Fruit fly (Drosophila melanogaster) whole organism, embryonic: ENCODE results near the gene CG7016.

ENCODE experiments used
- Adf1 ChIP-seq: fragments of 200-800 bp; sonication (Bioruptor generic); IDR thresholded peaks from 2 replicates; pipeline ENCODE4 v1.3.6; 2022; ENCODE audit warnings: missing biosample characterization, missing genetic modification characterization
- Atf6 ChIP-seq: fragments of 200-800 bp; sonication (Bioruptor generic); IDR thresholded peaks from 2 replicates; pipeline ENCODE4 v1.3.6; 2022; ENCODE audit warnings: missing biosample characterization, missing genetic modification characterization
- Bgb ChIP-seq: fragments of 200-800 bp; sonication (Bioruptor generic); IDR thresholded peaks from 2 replicates; pipeline ENCODE4 v1.3.6; 2022; ENCODE audit warnings: missing biosample characterization, missing genetic modification characterization; ENCODE audit not compliant: partially characterized antibody
- CG10654 ChIP-seq: fragments of 200-800 bp; sonication (Bioruptor generic); optimal IDR thresholded peaks from 2 replicates; lab custom pipeline; 2016; ENCODE audit warnings: missing biosample characterization, missing genetic modification characterization
- CG11456 ChIP-seq: fragments of 200-800 bp; sonication (Bioruptor generic); IDR thresholded peaks from 3 replicates; pipeline ENCODE4 v1.3.6; 2022; ENCODE audit warnings: missing biosample characterization, missing genetic modification characterization
- CG11504 ChIP-seq: fragments of 200-800 bp; sonication (Bioruptor generic); optimal IDR thresholded peaks from 3 replicates; lab custom pipeline; 2019; ENCODE audit warnings: missing biosample characterization, mild to moderate bottlenecking, missing genetic modification characterization, moderate library complexity
- CG12219 ChIP-seq: fragments of 200-800 bp; sonication (Bioruptor generic); optimal IDR thresholded peaks from 3 replicates; lab custom pipeline; 2018; ENCODE audit warnings: missing biosample characterization, mild to moderate bottlenecking, missing genetic modification characterization
- CG12769 ChIP-seq: fragments of 200-800 bp; sonication (Bioruptor generic); optimal IDR thresholded peaks from 2 replicates; lab custom pipeline; 2019; ENCODE audit warnings: missing biosample characterization, mild to moderate bottlenecking, missing genetic modification characterization, moderate library complexity
- CG13424 ChIP-seq: fragments of 200-800 bp; sonication (Bioruptor generic); optimal IDR thresholded peaks from 2 replicates; lab custom pipeline; 2019; ENCODE audit warnings: missing biosample characterization, mild to moderate bottlenecking, missing genetic modification characterization, moderate library complexity
- CG16815 ChIP-seq: fragments of 200-800 bp; sonication (Bioruptor generic); optimal IDR thresholded peaks from 3 replicates; lab custom pipeline; 2017; ENCODE audit warnings: missing biosample characterization, mild to moderate bottlenecking, missing genetic modification characterization
- CG17361 ChIP-seq: fragments of 200-800 bp; sonication (Bioruptor generic); IDR thresholded peaks from 3 replicates; pipeline ENCODE4 v1.3.6; 2022; ENCODE audit warnings: missing biosample characterization, missing genetic modification characterization
- CG17802 ChIP-seq: fragments of 200-800 bp; sonication (Bioruptor generic); optimal IDR thresholded peaks from 2 replicates; lab custom pipeline; 2018; ENCODE audit warnings: missing biosample characterization, mild to moderate bottlenecking, missing genetic modification characterization, moderate library complexity
- CG31441 ChIP-seq: fragments of 200-800 bp; sonication (Bioruptor generic); IDR thresholded peaks from 2 replicates; pipeline ENCODE4 v1.3.6; 2022; ENCODE audit warnings: missing biosample characterization, missing genetic modification characterization
- CG32772 ChIP-seq: fragments of 200-800 bp; sonication (Bioruptor generic); IDR thresholded peaks from 2 replicates; pipeline ENCODE4 v1.3.6; 2022; ENCODE audit warnings: missing biosample characterization, missing genetic modification characterization
- CG3281 ChIP-seq: fragments of 200-800 bp; sonication (Bioruptor generic); optimal IDR thresholded peaks from 3 replicates; lab custom pipeline; 2017; ENCODE audit warnings: missing biosample characterization, mild to moderate bottlenecking, missing genetic modification characterization
- CG34224 ChIP-seq: fragments of 200-800 bp; sonication (Bioruptor generic); IDR thresholded peaks from 3 replicates; pipeline ENCODE4 v1.3.6; 2022; ENCODE audit warnings: missing biosample characterization, missing genetic modification characterization; ENCODE audit not compliant: partially characterized antibody
- CG3847 ChIP-seq: fragments of 200-800 bp; sonication (Bioruptor generic); IDR thresholded peaks from 2 replicates; pipeline ENCODE4 v1.3.6; 2022; ENCODE audit warnings: missing biosample characterization, missing genetic modification characterization
- CG6272 ChIP-seq: fragments of 200-800 bp; sonication (Bioruptor generic); IDR thresholded peaks from 2 replicates; pipeline ENCODE4 v1.3.6; 2022; ENCODE audit warnings: missing biosample characterization, missing genetic modification characterization
- CTCF ChIP-seq: fragments of 200-800 bp; sonication (Bioruptor generic); optimal IDR thresholded peaks from 2 replicates; lab custom pipeline; 2017; ENCODE audit warnings: missing biosample characterization, mild to moderate bottlenecking, missing genetic modification characterization, moderate library complexity
- D19A ChIP-seq: fragments of 200-800 bp; optimal IDR thresholded peaks from 3 replicates; lab custom pipeline; 2019; ENCODE audit warnings: missing biosample characterization, mild to moderate bottlenecking, missing genetic modification characterization, moderate library complexity
- Deaf1 ChIP-seq: fragments of 200-800 bp; optimal IDR thresholded peaks from 3 replicates; lab custom pipeline; 2019; ENCODE audit warnings: missing biosample characterization, mild to moderate bottlenecking, missing genetic modification characterization, moderate library complexity
- ERR ChIP-seq: fragments of 200-800 bp; sonication (Bioruptor generic); optimal IDR thresholded peaks from 2 replicates; lab custom pipeline; 2016; ENCODE audit warnings: missing biosample characterization, missing genetic modification characterization
- GATAe ChIP-seq: fragments of 200-800 bp; sonication (Bioruptor generic); conservative IDR thresholded peaks from 2 replicates; pipeline ENCODE4 v1.3.6; 2022; ENCODE audit warnings: missing biosample characterization, missing genetic modification characterization
- HLH4C ChIP-seq: fragments of 200-800 bp; sonication (Bioruptor generic); IDR thresholded peaks from 3 replicates; pipeline ENCODE4 v1.3.6; 2022; ENCODE audit warnings: missing biosample characterization, missing genetic modification characterization; ENCODE audit not compliant: partially characterized antibody
- Hr78 ChIP-seq, 2 experiments: fragments of 200-800 bp in 1 of 2; fragments of >200 bp in 1 of 2; sonication (Bioruptor generic) in 1 of 2; optimal IDR thresholded peaks; 2 replicates each; lab custom pipeline; 2017 to 2019; ENCODE audit warnings: missing biosample characterization in 2 of 2, missing genetic modification characterization in 2 of 2, mild to moderate bottlenecking in 1 of 2, moderate library complexity in 1 of 2
- Hsf ChIP-seq: fragments of 200-800 bp; sonication (Bioruptor generic); optimal IDR thresholded peaks from 3 replicates; lab custom pipeline; 2016; ENCODE audit warnings: missing biosample characterization, missing genetic modification characterization
- Kr ChIP-seq: fragments of 200-800 bp; sonication (Bioruptor generic); optimal IDR thresholded peaks from 2 replicates; lab custom pipeline; 2017; ENCODE audit warnings: missing biosample characterization, mild to moderate bottlenecking, missing genetic modification characterization
- Lpt ChIP-seq: fragments of >200 bp; optimal IDR thresholded peaks from 2 replicates; lab custom pipeline; 2018; ENCODE audit warnings: missing biosample characterization, missing genetic modification characterization
- Mad ChIP-seq: fragments of 200-800 bp; sonication (Bioruptor generic); optimal IDR thresholded peaks from 2 replicates; lab custom pipeline; 2016; ENCODE audit warnings: missing biosample characterization, missing genetic modification characterization
- Nf-YC ChIP-seq: fragments of 200-800 bp; optimal IDR thresholded peaks from 3 replicates; lab custom pipeline; 2019; ENCODE audit warnings: missing biosample characterization, mild to moderate bottlenecking, missing genetic modification characterization, moderate library complexity
- Sox100B ChIP-seq: fragments of 200-800 bp; sonication (Bioruptor generic); optimal IDR thresholded peaks from 3 replicates; lab custom pipeline; 2018; ENCODE audit warnings: missing biosample characterization, mild to moderate bottlenecking, missing genetic modification characterization
- Sox102F ChIP-seq: fragments of 200-800 bp; sonication (Bioruptor generic); optimal IDR thresholded peaks from 2 replicates; lab custom pipeline; 2018; ENCODE audit warnings: missing biosample characterization, mild to moderate bottlenecking, missing genetic modification characterization, moderate library complexity
- Stat92E ChIP-seq, 3 experiments: fragments of >200 bp in 2 of 3; fragments of 200-800 bp in 1 of 3; sonication (Bioruptor generic) in 1 of 3; optimal IDR thresholded peaks; 2 replicates each; lab custom pipeline; 2017 to 2019; ENCODE audit warnings: missing biosample characterization in 3 of 3, missing genetic modification characterization in 3 of 3, mild to moderate bottlenecking in 1 of 3, moderate library complexity in 1 of 3
- Xrp1 ChIP-seq: fragments of 200-800 bp; sonication (Bioruptor generic); IDR thresholded peaks from 2 replicates; pipeline ENCODE4 v1.3.6; 2022; ENCODE audit warnings: missing biosample characterization, missing genetic modification characterization
- cas ChIP-seq: fragments of 200-800 bp; sonication (Bioruptor generic); IDR thresholded peaks from 2 replicates; pipeline ENCODE4 v1.3.6; 2022; ENCODE audit warnings: missing biosample characterization, missing genetic modification characterization
- cato ChIP-seq: fragments of 200-800 bp; sonication (Bioruptor generic); optimal IDR thresholded peaks from 2 replicates; lab custom pipeline; 2016; ENCODE audit warnings: missing biosample characterization, missing genetic modification characterization, borderline replicate concordance
- dan ChIP-seq: fragments of 200-800 bp; sonication (Bioruptor generic); IDR thresholded peaks from 2 replicates; pipeline ENCODE4 v1.3.6; 2022; ENCODE audit warnings: missing biosample characterization, missing genetic modification characterization
- disco-r ChIP-seq: fragments of 200-800 bp; sonication (Bioruptor generic); optimal IDR thresholded peaks from 2 replicates; lab custom pipeline; 2016; ENCODE audit warnings: missing biosample characterization, missing genetic modification characterization
- esg ChIP-seq: fragments of 200-800 bp; sonication (Bioruptor generic); conservative IDR thresholded peaks from 2 replicates; pipeline ENCODE4 v1.3.6; 2022; ENCODE audit warnings: missing biosample characterization, missing genetic modification characterization
- gt ChIP-seq: fragments of 200-800 bp; sonication (Bioruptor generic); IDR thresholded peaks from 2 replicates; pipeline ENCODE4 v1.3.6; 2022; ENCODE audit warnings: missing biosample characterization, missing genetic modification characterization
- nerfin-2 ChIP-seq: fragments of 200-800 bp; sonication (Bioruptor generic); IDR thresholded peaks from 2 replicates; pipeline ENCODE4 v1.3.6; 2022; ENCODE audit warnings: missing biosample characterization, missing genetic modification characterization; ENCODE audit not compliant: partially characterized antibody
- nmo ChIP-seq: fragments of 200-800 bp; sonication (Bioruptor generic); optimal IDR thresholded peaks from 2 replicates; lab custom pipeline; 2018; ENCODE audit warnings: missing biosample characterization, mild to moderate bottlenecking, missing genetic modification characterization, moderate library complexity
- pan ChIP-seq, 4 experiments: fragments of >200 bp in 3 of 4; fragments of 200-800 bp in 1 of 4; sonication (Bioruptor generic) in 1 of 4; optimal IDR thresholded peaks in 3 of 4; IDR thresholded peaks in 1 of 4; 2 replicates each; pipeline versions ENCODE4 v1.3.6 to Lab custom; 2017 to 2022; ENCODE audit warnings: missing biosample characterization in 2 of 4, missing genetic modification characterization in 2 of 4, mixed read lengths in 1 of 4
- rib ChIP-seq: fragments of 200-800 bp; sonication (Bioruptor generic); IDR thresholded peaks from 2 replicates; pipeline ENCODE4 v1.3.6; 2022; ENCODE audit warnings: missing biosample characterization, missing genetic modification characterization
- sob ChIP-seq: fragments of 200-800 bp; sonication (Bioruptor generic); IDR thresholded peaks from 2 replicates; pipeline ENCODE4 v1.3.6; 2022; ENCODE audit warnings: missing biosample characterization, missing genetic modification characterization
- stwl ChIP-seq: fragments of 200-800 bp; sonication (Bioruptor generic); optimal IDR thresholded peaks from 3 replicates; lab custom pipeline; 2018; ENCODE audit warnings: missing biosample characterization, mild to moderate bottlenecking, missing genetic modification characterization, moderate library complexity
- tio ChIP-seq: fragments of 200-800 bp; sonication (Bioruptor generic); optimal IDR thresholded peaks from 2 replicates; lab custom pipeline; 2017; ENCODE audit warnings: missing biosample characterization, missing genetic modification characterization, inconsistent platforms
- ttk ChIP-seq: fragments of 200-800 bp; sonication (Bioruptor generic); IDR thresholded peaks from 2 replicates; pipeline ENCODE4 v2.1.2; 2022; ENCODE audit warnings: missing biosample characterization, missing genetic modification characterization
- wor ChIP-seq: fragments of 200-800 bp; sonication (Bioruptor generic); IDR thresholded peaks from 2 replicates; pipeline ENCODE4 v1.3.6; 2022; ENCODE audit warnings: missing biosample characterization, missing genetic modification characterization
- z ChIP-seq: fragments of 200-800 bp; sonication (Bioruptor generic); IDR thresholded peaks from 3 replicates; pipeline ENCODE4 v1.3.6; 2022; ENCODE audit warnings: missing biosample characterization, missing genetic modification characterization

Gene CG7016

dm6 chr3R:24850420-24850819 is 12.3 kb upstream of the CG7016 start, which contains the start of gene CG7006 (continued):
- TF ChIP-seq CG16815 (GFP tag; lab: Kevin White, UChicago) (peak; percentile 62), Kr (GFP tag; lab: Kevin White, UChicago) (no peak), ERR (GFP tag; lab: Kevin White, UChicago) (peak; percentile 81), Mad (GFP tag; lab: Kevin White, UChicago) (peak; percentile 50), cas (no peak), rib (0 out of 2 replicates have a peak, but pooled peaks have one; percentile 33), pan (optimal IDR thresholded peaks at IDR 0.05; lab: Kevin White, UChicago) (no peak), pan (GFP tag; optimal IDR thresholded peaks at IDR 0.05 in 1 of 2, IDR thresholded peaks at IDR 0.05 in 1 of 2) (peak in 1 of 2 experiments; percentile 60), Hr78 (GFP tag; optimal IDR thresholded peaks at IDR 0.05; lab: Kevin White, UChicago) (no peak), ttk (peak; percentile 52), Bgb (peak; percentile 89), CG17361 (peak; percentile 60; the same call in 2 of the 3 replicates), Lpt (GFP tag; lab: Kevin White, UChicago) (no peak), Stat92E (GFP tag; optimal IDR thresholded peaks at IDR 0.05; lab: Kevin White, UChicago) (no peak), Atf6 (GFP tag; lab: Robert Waterston, UW) (peak; percentile 52), gt (GFP tag; lab: Robert Waterston, UW) (no peak; the same call in 1 of the 2 replicates), CG32772 (peak; percentile 50; the same call in 1 of the 2 replicates), CG10654 (peak; percentile 76), tio (GFP tag; lab: Kevin White, UChicago) (no peak), Adf1 (GFP tag; lab: Robert Waterston, UW) (peak; percentile 13; the same call in 1 of the 2 replicates), disco-r (GFP tag; lab: Kevin White, UChicago) (peak; percentile 34), CG11504 (tag; lab: Kevin White, UChicago) (no peak), Deaf1 (tag; lab: Kevin White, UChicago) (no peak), D19A (no peak), z (GFP tag; lab: Robert Waterston, UW) (no peak), CG34224 (GFP tag; lab: Robert Waterston, UW) (peak; percentile 72), sob (GFP tag; lab: Robert Waterston, UW) (peak; percentile 95), esg (GFP tag; lab: Robert Waterston, UW) (no peak), CG13424 (tag; lab: Kevin White, UChicago) (peak; percentile 43), Xrp1 (GFP tag; lab: Robert Waterston, UW) (peak; percentile 79), Hsf (peak; percentile 74), Sox102F (GFP tag; lab: Kevin White, UChicago) (no peak), cato (GFP tag; lab: Kevin White, UChicago) (peak; percentile 43), CG12219 (no peak), CTCF (GFP tag; lab: Kevin White, UChicago) (no peak), wor (GFP tag; lab: Robert Waterston, UW) (no peak), CG6272 (GFP tag; lab: Robert Waterston, UW) (peak; percentile 29; the same call in 1 of the 2 replicates), stwl (tag; lab: Kevin White, UChicago) (peak; percentile 95), Sox100B (GFP tag; lab: Kevin White, UChicago) (no peak), CG11456 (GFP tag; lab: Robert Waterston, UW) (peak; percentile 85), CG12769 (tag; lab: Kevin White, UChicago) (peak; percentile 87), CG3281 (GFP tag; lab: Kevin White, UChicago) (no peak), nmo (GFP tag; lab: Kevin White, UChicago) (peak; percentile 59), GATAe (GFP tag; lab: Robert Waterston, UW) (no peak; the same call in 1 of the 2 replicates), nerfin-2 (GFP tag; lab: Robert Waterston, UW) (0 out of 2 replicates have a peak, but pooled peaks have one; percentile 54), Nf-YC (tag; lab: Kevin White, UChicago) (no peak), HLH4C (GFP tag; lab: Robert Waterston, UW) (peak; percentile 73), dan (GFP tag; lab: Robert Waterston, UW) (no peak), CG31441 (GFP tag; lab: Robert Waterston, UW) (no peak; the same call in 1 of the 2 replicates), CG3847 (GFP tag; lab: Robert Waterston, UW) (peak; percentile 96), CG17802 (tag; lab: Kevin White, UChicago) (peak; percentile 36)
